Fruit fly (Drosophila melanogaster) whole organism: ENCODE measurements around the gene CG15027.

Experiments
- CG8478 ChIP-seq: fragments of >200 bp; optimal IDR thresholded peaks from 2 replicates; lab custom pipeline; 2018; ENCODE audit warnings: inconsistent platforms
- Dll ChIP-seq: fragments of >200 bp; optimal IDR thresholded peaks from 2 replicates; lab custom pipeline; 2017
- EcR ChIP-seq, 2 experiments: fragments of >200 bp; optimal IDR thresholded peaks; 2 replicates each; lab custom pipeline; 2017; ENCODE audit warnings: missing biosample characterization in 2 of 2, missing genetic modification characterization in 2 of 2, missing genetic modification reagents in 2 of 2
- pan ChIP-seq: fragments of >200 bp; optimal IDR thresholded peaks from 2 replicates; lab custom pipeline; 2017
- psq ChIP-seq: fragments of >200 bp; optimal IDR thresholded peaks from 2 replicates; lab custom pipeline; 2017
- usp ChIP-seq: fragments of >200 bp; optimal IDR thresholded peaks from 2 replicates; lab custom pipeline; 2017; ENCODE audit warnings: missing biosample characterization, missing genetic modification characterization, mixed read lengths

Gene CG15027

DNA sequence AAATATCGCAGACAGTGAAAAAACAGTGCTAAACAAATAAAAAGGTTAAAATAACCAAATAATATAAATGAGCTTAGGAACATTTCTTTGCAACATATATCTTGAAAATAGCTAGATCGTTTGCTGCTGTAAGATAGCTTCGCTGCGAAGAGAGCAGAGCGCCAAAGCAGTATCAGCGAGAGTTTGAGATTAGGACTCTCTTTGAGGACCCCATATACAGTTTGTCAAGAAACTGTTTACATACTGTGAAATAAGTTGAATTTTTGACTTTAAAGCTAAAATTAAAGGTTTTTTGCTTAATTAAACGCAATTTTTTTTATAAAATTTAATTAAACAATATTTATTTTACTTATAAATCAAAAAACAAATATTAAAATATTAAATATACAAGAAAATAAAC is 9.0 kb downstream of the CG15027 start:
- no peak for TF ChIP-seq pan
- TF ChIP-seq CG8478 (lab: Kevin White, UChicago): no peak
- TF ChIP-seq EcR (GFP tag; optimal IDR thresholded peaks at IDR 0.05; lab: Kevin White, UChicago): no peak
- no peak for TF ChIP-seq Dll (lab: Kevin White, UChicago)
- no peak for TF ChIP-seq usp (GFP tag; lab: Kevin White, UChicago)
- no peak for TF ChIP-seq psq (lab: Kevin White, UChicago)

DNA sequence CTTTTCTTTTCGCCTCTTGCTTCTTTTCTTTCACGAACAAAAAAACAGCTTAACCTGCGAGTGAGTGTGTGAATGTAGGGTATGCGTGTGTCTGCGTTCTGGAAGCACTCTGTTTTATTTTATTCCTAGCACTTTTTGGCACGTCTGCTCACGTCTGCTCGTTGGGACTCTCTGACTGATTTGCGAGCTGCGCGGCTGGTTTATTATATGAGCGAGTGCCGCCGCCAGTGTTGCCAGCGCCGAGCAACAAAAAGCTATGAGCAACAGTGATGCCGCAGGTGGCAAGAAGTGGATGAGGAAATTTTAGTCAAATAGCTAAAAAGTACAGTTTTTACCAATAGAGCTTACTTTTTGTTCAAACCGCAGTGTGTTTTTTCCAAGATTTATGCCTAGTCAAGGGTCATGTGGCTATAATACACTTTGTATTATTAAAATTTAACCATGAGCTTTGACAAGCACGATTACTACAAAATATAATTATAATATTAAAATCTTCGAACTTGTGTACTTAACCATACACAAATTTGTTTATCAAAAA is 9.5 kb downstream of the CG15027 start, which contains the start of gene Lsd-2:
Gene Lsd-2, minus strand, starts transcription at position 183 of the 538 bp plus-strand sequence.
- TF ChIP-seq psq (lab: Kevin White, UChicago): no peak
- no peak for TF ChIP-seq CG8478 (lab: Kevin White, UChicago)
- TF ChIP-seq pan: no peak
- no peak for TF ChIP-seq usp (GFP tag; lab: Kevin White, UChicago)
- no peak for TF ChIP-seq Dll (lab: Kevin White, UChicago)
- TF ChIP-seq EcR (GFP tag; optimal IDR thresholded peaks at IDR 0.05; lab: Kevin White, UChicago): no peak

DNA sequence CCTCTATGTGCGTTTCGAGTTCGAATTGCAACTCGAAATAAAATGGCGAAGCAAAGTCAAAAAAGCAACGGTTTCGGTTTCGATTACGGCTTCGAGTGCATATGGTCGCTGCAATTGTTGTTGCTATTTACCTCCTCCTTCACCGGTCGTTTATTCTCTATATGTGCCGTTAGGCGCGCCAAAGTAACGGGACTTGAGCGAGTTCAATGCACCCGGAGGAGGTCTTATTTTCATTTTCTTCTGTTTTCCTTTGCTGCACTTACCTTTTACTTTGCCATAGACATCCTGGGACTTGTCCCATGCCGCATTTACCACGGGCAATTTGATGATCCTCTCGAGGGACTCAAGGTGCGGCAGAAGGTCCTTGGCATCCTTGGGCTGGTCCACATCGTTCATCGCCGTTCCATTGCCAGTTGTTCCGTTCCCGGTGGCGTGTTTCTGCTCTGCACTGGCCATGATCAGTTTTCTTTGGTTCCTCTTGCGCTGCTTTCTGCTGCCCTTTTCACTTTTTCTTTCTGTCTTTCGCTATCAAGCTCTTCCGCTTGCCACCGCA is 10.1 kb downstream of the CG15027 start:
- TF ChIP-seq Dll (lab: Kevin White, UChicago): no peak
- TF ChIP-seq EcR (GFP tag; optimal IDR thresholded peaks at IDR 0.05; lab: Kevin White, UChicago): peak; percentile 46 to 84
- no peak for TF ChIP-seq psq (lab: Kevin White, UChicago)
- TF ChIP-seq pan: no peak
- no peak for TF ChIP-seq usp (GFP tag; lab: Kevin White, UChicago)
- no peak for TF ChIP-seq CG8478 (lab: Kevin White, UChicago)

DNA sequence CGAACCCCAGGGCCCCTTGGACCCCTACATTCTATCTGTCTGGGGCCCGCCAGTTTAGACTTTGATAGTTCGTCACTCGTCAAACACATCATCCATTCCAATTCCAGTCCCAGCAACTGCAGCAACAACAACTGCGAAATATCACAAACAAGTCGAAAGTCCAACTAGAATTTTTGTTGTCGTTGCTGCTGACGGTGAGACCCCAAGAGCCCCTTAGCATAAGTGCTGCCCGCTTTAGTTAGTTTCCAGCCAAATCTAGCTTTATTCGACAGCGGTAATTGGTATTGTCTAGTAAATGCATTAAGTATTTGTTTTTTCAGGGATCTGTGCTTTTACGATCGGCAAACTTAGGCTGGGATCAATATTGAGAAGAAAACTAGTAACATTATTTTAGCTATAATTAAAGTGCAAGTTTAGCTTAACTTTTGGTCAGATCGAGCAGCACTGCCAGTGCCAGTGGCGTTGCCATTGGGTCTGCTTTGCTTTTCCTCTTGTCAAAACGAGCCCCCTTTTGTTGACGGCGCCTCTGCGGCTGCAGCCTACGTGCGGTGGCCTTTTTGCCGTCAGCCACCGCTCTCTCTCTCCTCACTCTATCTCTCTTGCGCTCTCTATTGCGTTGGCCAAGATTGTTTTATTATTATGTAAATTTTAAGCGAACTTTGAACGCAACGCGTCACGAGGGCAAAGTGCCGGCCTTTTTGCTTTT is 10.8 kb downstream of the CG15027 start:
- TF ChIP-seq CG8478 (lab: Kevin White, UChicago) (no peak), psq (lab: Kevin White, UChicago) (no peak), Dll (lab: Kevin White, UChicago) (no peak), pan (no peak), EcR (GFP tag; optimal IDR thresholded peaks at IDR 0.05; lab: Kevin White, UChicago) (no peak), usp (GFP tag; lab: Kevin White, UChicago) (no peak)

DNA sequence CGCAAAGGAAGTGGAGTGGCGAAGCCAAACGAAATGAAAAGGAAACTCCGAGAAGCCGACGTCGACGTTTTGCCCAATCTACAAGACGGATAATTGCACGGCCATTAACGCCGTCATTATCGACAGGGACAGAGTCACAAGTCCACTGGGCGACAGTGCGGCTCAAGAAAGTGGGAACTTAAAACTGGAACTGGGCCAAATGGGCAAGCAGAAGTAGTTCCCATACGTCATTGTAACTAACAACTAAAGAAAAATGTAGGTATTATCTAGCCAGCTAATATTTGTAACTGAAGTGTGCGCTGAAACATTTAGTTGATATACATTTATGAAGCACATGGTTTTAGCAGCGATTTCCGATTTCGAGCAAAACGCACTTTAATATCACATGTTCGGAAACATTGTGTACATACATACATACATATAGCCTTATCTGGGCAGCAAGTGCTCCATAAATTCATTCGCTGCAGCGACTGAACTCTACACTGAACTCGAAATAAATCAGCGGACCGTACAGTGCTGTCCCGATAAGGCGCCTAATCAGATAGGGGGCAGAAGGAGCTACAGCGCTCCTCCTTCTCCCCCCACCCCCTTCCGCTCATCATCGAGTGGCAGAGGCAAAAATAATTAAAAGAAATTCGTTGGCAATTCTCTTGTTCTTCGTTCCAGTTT is 14.7 kb downstream of the CG15027 start:
- no peak for TF ChIP-seq Dll (lab: Kevin White, UChicago)
- no peak for TF ChIP-seq CG8478 (lab: Kevin White, UChicago)
- no peak for TF ChIP-seq EcR (GFP tag; optimal IDR thresholded peaks at IDR 0.05; lab: Kevin White, UChicago)
- no peak for TF ChIP-seq psq (lab: Kevin White, UChicago)
- TF ChIP-seq pan: no peak
- TF ChIP-seq usp (GFP tag; lab: Kevin White, UChicago): no peak

dm6 chrX:15070137-15070536 is 15.5 kb downstream of the CG15027 start:
- TF ChIP-seq psq (lab: Kevin White, UChicago) (no peak), EcR (GFP tag; optimal IDR thresholded peaks at IDR 0.05; lab: Kevin White, UChicago) (no peak), usp (GFP tag; lab: Kevin White, UChicago) (no peak), CG8478 (lab: Kevin White, UChicago) (no peak), pan (no peak), Dll (lab: Kevin White, UChicago) (no peak)

DNA sequence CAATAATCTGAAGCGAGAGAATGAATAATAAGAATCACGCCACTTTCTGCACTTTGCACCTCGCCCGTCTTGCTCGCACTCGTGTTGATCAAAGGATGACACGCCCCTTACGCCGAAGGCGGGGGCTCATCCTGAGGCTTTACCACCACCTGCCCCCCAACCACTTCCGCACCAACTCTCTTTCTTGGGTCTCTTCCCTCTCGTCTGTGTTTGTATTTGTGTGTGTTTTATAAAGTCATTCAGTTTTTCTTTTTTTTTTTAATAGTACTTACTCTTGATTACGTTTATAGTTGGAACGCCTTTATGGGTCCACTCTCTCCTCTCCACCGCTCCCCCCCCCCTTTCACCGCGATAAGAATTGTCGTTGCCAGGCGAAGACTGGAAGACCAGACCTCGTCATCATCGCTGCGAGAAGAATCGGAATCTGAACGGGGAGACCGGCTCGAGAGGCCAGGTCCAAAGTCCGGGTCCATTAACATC is 16.2 kb downstream of the CG15027 start:
- no peak for TF ChIP-seq EcR (GFP tag; optimal IDR thresholded peaks at IDR 0.05; lab: Kevin White, UChicago)
- no peak for TF ChIP-seq psq (lab: Kevin White, UChicago)
- TF ChIP-seq Dll (lab: Kevin White, UChicago): no peak
- TF ChIP-seq usp (GFP tag; lab: Kevin White, UChicago): no peak
- TF ChIP-seq CG8478 (lab: Kevin White, UChicago): no peak
- TF ChIP-seq pan: no peak

DNA sequence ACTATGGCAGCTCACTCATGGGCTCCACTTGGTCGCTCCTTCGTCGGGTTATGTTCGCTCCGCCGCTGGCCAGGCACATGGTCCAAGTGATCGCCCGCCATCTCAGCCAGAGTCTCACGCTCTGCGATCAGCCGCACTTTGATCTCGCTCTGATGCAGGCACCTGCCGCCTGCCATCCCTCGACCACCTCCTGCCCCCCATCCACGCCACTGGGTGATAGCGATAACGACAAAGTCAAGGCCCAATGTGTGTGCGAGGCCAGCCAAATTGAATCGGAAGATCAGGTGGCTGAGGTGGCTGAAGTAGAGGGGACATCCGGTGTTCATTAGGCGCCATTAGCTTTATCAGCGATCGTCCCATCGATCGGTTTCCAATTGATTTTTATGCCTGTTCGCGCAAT is 17.1 kb downstream of the CG15027 start:
- TF ChIP-seq psq (lab: Kevin White, UChicago): no peak
- TF ChIP-seq pan: no peak
- no peak for TF ChIP-seq CG8478 (lab: Kevin White, UChicago)
- no peak for TF ChIP-seq Dll (lab: Kevin White, UChicago)
- TF ChIP-seq EcR (GFP tag; optimal IDR thresholded peaks at IDR 0.05; lab: Kevin White, UChicago): no peak
- no peak for TF ChIP-seq usp (GFP tag; lab: Kevin White, UChicago)

- TF ChIP-seq EcR (GFP tag; optimal IDR thresholded peaks at IDR 0.05; lab: Kevin White, UChicago) (no peak), psq (lab: Kevin White, UChicago) (no peak), pan (no peak), CG8478 (lab: Kevin White, UChicago) (no peak), usp (GFP tag; lab: Kevin White, UChicago) (no peak), Dll (lab: Kevin White, UChicago) (no peak)
Measured at dm6 chrX:15066374-15067057, 19.1 kb downstream of the CG15027 start, which contains the start of the genes opm and dob. opm (minus strand) TSS chrX:15066432. dob (plus strand) TSS chrX:15067007.

DNA sequence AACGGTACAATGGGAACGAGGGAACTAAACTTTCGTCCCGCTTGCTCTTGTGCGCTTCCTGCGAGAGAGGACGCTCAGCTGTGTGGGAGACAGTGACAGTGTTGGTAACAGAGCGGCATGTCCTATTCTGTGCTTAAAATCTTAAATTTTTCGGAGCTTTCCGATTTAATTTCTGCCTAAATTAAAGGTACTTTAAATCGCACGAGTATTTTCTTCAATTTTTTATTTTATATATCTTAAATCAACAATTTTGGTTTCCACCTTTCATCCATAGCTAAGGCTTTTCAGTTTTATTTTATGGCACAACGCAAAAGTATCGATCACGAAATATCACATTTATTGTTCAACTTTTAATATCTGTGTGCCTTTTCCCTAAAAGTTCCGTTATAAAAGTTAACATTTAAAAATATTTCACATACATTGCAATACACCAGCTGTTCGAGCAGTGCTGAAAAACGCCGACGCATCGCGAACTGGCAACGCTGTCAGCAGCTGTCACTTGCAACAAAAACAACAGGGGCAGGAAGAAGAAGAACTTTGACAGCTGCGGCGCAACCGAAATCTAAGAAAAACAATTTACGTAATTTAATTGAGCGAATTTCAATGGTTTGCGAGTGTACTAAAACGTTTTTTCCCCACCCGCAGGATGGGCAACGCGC is 22.1 kb downstream of the CG15027 start, which contains the start of the genes hiw and ND-B18:
Gene hiw, minus strand, starts transcription at position 26 of the 659 bp plus-strand sequence.
Gene ND-B18, plus strand, starts transcription at position 330 of the 659 bp plus-strand sequence.
- TF ChIP-seq psq (lab: Kevin White, UChicago) (no peak), CG8478 (lab: Kevin White, UChicago) (no peak), Dll (lab: Kevin White, UChicago) (no peak), usp (GFP tag; lab: Kevin White, UChicago) (no peak), EcR (GFP tag; optimal IDR thresholded peaks at IDR 0.05; lab: Kevin White, UChicago) (no peak), pan (no peak)
